Worm (Caenorhabditis elegans) whole organism, L1 larva: Measurements from ENCODE around the gene F36A4.2.

Experiments
- aly-2 ChIP-seq: fragments of 150-350 bp; optimal IDR thresholded peaks from 2 replicates; lab custom pipeline; 2014; ENCODE audit warnings: missing biosample characterization, missing genetic modification characterization
- ama-1 ChIP-seq: fragments of 150-350 bp; optimal IDR thresholded peaks from 2 replicates; lab custom pipeline; 2014
- blmp-1 ChIP-seq: fragments of 150-350 bp; optimal IDR thresholded peaks from 2 replicates; lab custom pipeline; 2014; ENCODE audit warnings: missing biosample characterization, missing genetic modification characterization
- ceh-63 ChIP-seq: fragments of 200-800 bp; sonication (Bioruptor generic); optimal IDR thresholded peaks from 2 replicates; lab custom pipeline; 2018; ENCODE audit warnings: mild to moderate bottlenecking, missing genetic modification characterization, missing compliant biosample characterization
- ceh-8 ChIP-seq: fragments of 200-800 bp; sonication (Bioruptor generic); optimal IDR thresholded peaks from 2 replicates; lab custom pipeline; 2018; ENCODE audit warnings: mild to moderate bottlenecking, missing genetic modification characterization, moderate library complexity, missing compliant biosample characterization
- ceh-88 ChIP-seq: fragments of 200-800 bp; sonication (Bioruptor generic); IDR thresholded peaks from 2 replicates; pipeline ENCODE4 v1.3.6; 2022; ENCODE audit warnings: missing genetic modification characterization, missing compliant biosample characterization
- dpl-1 ChIP-seq, 3 experiments: fragments of 150-350 bp in 2 of 3; sonication (generic microtip) in 1 of 3; optimal IDR thresholded peaks; 2 replicates each; lab custom pipeline; 2014 to 2017; ENCODE audit warnings: missing biosample characterization in 3 of 3, missing genetic modification characterization in 3 of 3, missing genetic modification reagents in 3 of 3
- dsc-1 ChIP-seq: sonication (generic microtip); optimal IDR thresholded peaks from 2 replicates; lab custom pipeline; 2016; ENCODE audit warnings: mild to moderate bottlenecking, missing genetic modification characterization, missing compliant biosample characterization
- efl-1 ChIP-seq, 4 experiments: fragments of 150-350 bp; optimal IDR thresholded peaks in 3 of 4; peaks in 1 of 4; 1 replicate in 1 of 4; 2 replicates in 3 of 4; lab custom pipeline; 2014; ENCODE audit warnings: missing biosample characterization in 2 of 4, missing genetic modification characterization in 2 of 4, missing genetic modification reagents in 2 of 4
- egl-13 ChIP-seq: sonication (generic microtip); optimal IDR thresholded peaks from 2 replicates; lab custom pipeline; 2016; ENCODE audit warnings: missing genotype, missing genetic modification reagents, missing genetic modification characterization, missing compliant biosample characterization
- elt-3 ChIP-seq, 6 experiments: fragments of 150-350 bp in 1 of 6; sonication (generic microtip); optimal IDR thresholded peaks; 2 replicates each; lab custom pipeline; 2017 to 2018; ENCODE audit warnings: missing biosample characterization in 6 of 6, missing genetic modification characterization in 6 of 6, inconsistent platforms in 1 of 6
- fkh-10 ChIP-seq: sonication (generic microtip); optimal IDR thresholded peaks from 2 replicates; lab custom pipeline; 2017; ENCODE audit warnings: missing biosample characterization, missing genetic modification reagents, missing genetic modification characterization
- fos-1 ChIP-seq: fragments of 150-350 bp; optimal IDR thresholded peaks from 2 replicates; lab custom pipeline; 2014; ENCODE audit warnings: missing biosample characterization, missing genetic modification characterization
- grh-1 ChIP-seq: fragments of 200-800 bp; sonication (Bioruptor generic); IDR thresholded peaks from 2 replicates; pipeline ENCODE4 v1.3.6; 2022; ENCODE audit warnings: missing genetic modification reagents, missing genetic modification characterization, missing compliant biosample characterization
- irx-1 ChIP-seq: sonication (generic microtip); optimal IDR thresholded peaks from 2 replicates; lab custom pipeline; 2016; ENCODE audit warnings: missing genetic modification characterization, missing compliant biosample characterization
- isw-1 ChIP-seq: fragments of 200-800 bp; sonication (Bioruptor generic); IDR thresholded peaks from 2 replicates; pipeline ENCODE4 v1.3.6; 2022; ENCODE audit warnings: missing genetic modification characterization, missing compliant biosample characterization
- jun-1 ChIP-seq: fragments of 150-350 bp; optimal IDR thresholded peaks from 2 replicates; lab custom pipeline; 2014; ENCODE audit warnings: missing biosample characterization, missing genetic modification reagents, missing genetic modification characterization
- lin-13 ChIP-seq: fragments of 150-350 bp; optimal IDR thresholded peaks from 2 replicates; lab custom pipeline; 2014; ENCODE audit warnings: missing biosample characterization, missing genetic modification reagents, missing genetic modification characterization
- lin-15B ChIP-seq: fragments of 150-350 bp; sonication (generic microtip); optimal IDR thresholded peaks from 3 replicates; lab custom pipeline; 2014; ENCODE audit warnings: missing biosample characterization, missing genetic modification characterization
- lin-39 ChIP-seq: fragments of 150-350 bp; optimal IDR thresholded peaks from 2 replicates; lab custom pipeline; 2014; ENCODE audit warnings: missing biosample characterization, missing genetic modification reagents, missing genetic modification characterization
- lir-3 ChIP-seq: sonication (generic microtip); optimal IDR thresholded peaks from 2 replicates; lab custom pipeline; 2016; ENCODE audit warnings: mild to moderate bottlenecking, missing genetic modification characterization, moderate library complexity, missing compliant biosample characterization; ENCODE audit not compliant: poor library complexity
- mef-2 ChIP-seq: fragments of 150-350 bp; optimal IDR thresholded peaks from 2 replicates; lab custom pipeline; 2014; ENCODE audit warnings: missing biosample characterization, missing genetic modification characterization
- nhr-19 ChIP-seq: fragments of 200-800 bp; sonication (Bioruptor generic); conservative IDR thresholded peaks from 2 replicates; pipeline ENCODE4 v1.3.6; 2022; ENCODE audit warnings: missing genetic modification characterization, missing compliant biosample characterization
- nhr-47 ChIP-seq: sonication (generic microtip); optimal IDR thresholded peaks from 2 replicates; lab custom pipeline; 2016; ENCODE audit warnings: mild to moderate bottlenecking, missing genetic modification characterization, moderate library complexity, missing compliant biosample characterization
- nhr-76 ChIP-seq: sonication (generic microtip); optimal IDR thresholded peaks from 2 replicates; lab custom pipeline; 2017; ENCODE audit warnings: missing biosample characterization, missing genetic modification characterization
- nhr-77 ChIP-seq: fragments of 150-350 bp; optimal IDR thresholded peaks from 2 replicates; lab custom pipeline; 2014; ENCODE audit warnings: missing biosample characterization, missing genetic modification characterization
- nhr-85 ChIP-seq: sonication (generic microtip); peaks from one replicate; lab custom pipeline; 2016; ENCODE audit warnings: missing genetic modification characterization, inconsistent platforms, missing compliant biosample characterization
- pax-3 ChIP-seq: fragments of 200-800 bp; sonication (Bioruptor generic); optimal IDR thresholded peaks from 2 replicates; lab custom pipeline; 2018; ENCODE audit warnings: mild to moderate bottlenecking, missing genetic modification characterization, moderate library complexity, missing compliant biosample characterization
- pqm-1 ChIP-seq: sonication (generic microtip); optimal IDR thresholded peaks from 3 replicates; lab custom pipeline; 2017; ENCODE audit warnings: missing biosample characterization, missing genetic modification characterization
- snpc-4 ChIP-seq: fragments of 150-350 bp; optimal IDR thresholded peaks from 2 replicates; lab custom pipeline; 2014; ENCODE audit warnings: missing biosample characterization, missing genetic modification characterization
- sox-4 ChIP-seq: sonication (generic microtip); optimal IDR thresholded peaks from 2 replicates; lab custom pipeline; 2016; ENCODE audit warnings: missing genetic modification characterization, missing compliant biosample characterization
- swsn-7 ChIP-seq: sonication (generic microtip); optimal IDR thresholded peaks from 2 replicates; lab custom pipeline; 2016; ENCODE audit warnings: missing genetic modification characterization, missing compliant biosample characterization
- tbx-2 ChIP-seq: sonication (generic microtip); optimal IDR thresholded peaks from 2 replicates; lab custom pipeline; 2016; ENCODE audit warnings: missing genetic modification characterization, missing compliant biosample characterization
- unc-130 ChIP-seq: fragments of 150-350 bp; optimal IDR thresholded peaks from 2 replicates; lab custom pipeline; 2017; ENCODE audit warnings: missing biosample characterization, missing genetic modification characterization, inconsistent platforms
- unc-30 ChIP-seq: sonication (generic microtip); optimal IDR thresholded peaks from 2 replicates; lab custom pipeline; 2017; ENCODE audit warnings: missing biosample characterization, missing genetic modification characterization
- unc-62 ChIP-seq: fragments of 150-350 bp; optimal IDR thresholded peaks from 2 replicates; lab custom pipeline; 2014; ENCODE audit warnings: missing biosample characterization, missing genetic modification reagents, missing genetic modification characterization
- unc-86 ChIP-seq: sonication (generic microtip); optimal IDR thresholded peaks from 2 replicates; lab custom pipeline; 2016; ENCODE audit warnings: missing genetic modification characterization, missing compliant biosample characterization
- vab-15 ChIP-seq: sonication (generic microtip); optimal IDR thresholded peaks from 2 replicates; lab custom pipeline; 2017; ENCODE audit warnings: missing genotype, mild to moderate bottlenecking, missing genetic modification characterization, missing compliant biosample characterization
- ztf-4 ChIP-seq: fragments of 150-350 bp; optimal IDR thresholded peaks from 2 replicates; lab custom pipeline; 2014; ENCODE audit warnings: missing biosample characterization, missing genetic modification characterization

F36A4.2 gene

DNA sequence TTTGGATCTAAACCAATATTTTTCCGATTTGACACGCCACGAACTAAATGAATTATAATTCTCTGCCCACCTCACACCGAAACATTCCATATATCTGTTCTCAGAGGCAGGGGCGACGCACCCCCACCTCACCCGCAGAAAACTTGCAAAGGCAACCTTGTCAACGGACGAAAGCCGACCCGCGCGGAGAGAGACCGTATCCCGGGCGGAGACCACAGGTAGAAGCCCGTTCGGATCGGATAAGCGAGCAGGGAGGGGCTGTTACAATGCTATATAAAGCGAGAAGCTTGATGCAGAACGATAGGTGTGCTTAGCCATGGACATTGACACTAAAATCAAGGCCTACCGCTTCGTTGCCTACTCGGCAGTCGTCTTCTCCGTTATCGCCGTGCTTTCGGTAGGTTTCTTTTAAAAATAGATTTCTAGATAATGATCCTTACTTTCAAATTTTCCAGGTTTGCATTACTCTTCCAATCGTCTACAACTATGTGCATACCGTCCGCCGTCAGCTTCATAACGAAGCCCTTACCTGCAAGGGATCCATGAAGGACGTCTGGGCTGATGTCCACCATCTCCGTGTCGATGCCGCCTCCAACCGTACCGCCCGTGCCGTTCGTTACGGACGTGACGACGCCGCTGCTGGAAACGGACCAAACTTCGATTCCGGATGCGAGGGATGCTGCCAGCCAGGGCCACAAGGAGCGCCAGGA, 35.6 kb upstream of the F36A4.2 start, which contains the start of the genes zipt-2.2 and dpy-13 (continued):
- no peak for TF ChIP-seq egl-13

DNA sequence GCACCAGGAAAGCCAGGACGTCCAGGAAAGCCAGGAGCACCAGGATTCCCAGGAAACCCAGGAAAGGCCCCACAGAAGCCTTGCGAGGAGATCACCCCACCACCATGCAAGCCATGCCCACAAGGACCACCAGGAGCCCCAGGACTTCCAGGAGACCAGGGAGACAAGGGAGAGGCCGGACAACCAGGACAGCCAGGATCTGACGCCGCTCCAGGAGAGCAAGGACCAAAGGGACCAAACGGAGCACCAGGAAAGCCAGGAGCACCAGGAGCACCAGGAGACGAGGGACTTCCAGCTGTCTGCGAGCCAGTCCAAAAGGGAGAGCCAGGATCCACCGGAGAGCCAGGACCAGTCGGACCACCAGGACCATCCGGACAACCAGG, 35.0 kb upstream of the F36A4.2 start:
- TF ChIP-seq grh-1 (GFP tag; lab: Robert Waterston, UW): no peak
- TF ChIP-seq lin-39 (tag; lab: Kevin White, UChicago): no peak
- TF ChIP-seq lin-15B (tag; lab: Kevin White, UChicago): no peak
- no peak for TF ChIP-seq lir-3 (tag; lab: Kevin White, UChicago)
- no peak for TF ChIP-seq tbx-2 (tag; lab: Kevin White, UChicago)
- no peak for TF ChIP-seq snpc-4 (tag; lab: Kevin White, UChicago)

DNA sequence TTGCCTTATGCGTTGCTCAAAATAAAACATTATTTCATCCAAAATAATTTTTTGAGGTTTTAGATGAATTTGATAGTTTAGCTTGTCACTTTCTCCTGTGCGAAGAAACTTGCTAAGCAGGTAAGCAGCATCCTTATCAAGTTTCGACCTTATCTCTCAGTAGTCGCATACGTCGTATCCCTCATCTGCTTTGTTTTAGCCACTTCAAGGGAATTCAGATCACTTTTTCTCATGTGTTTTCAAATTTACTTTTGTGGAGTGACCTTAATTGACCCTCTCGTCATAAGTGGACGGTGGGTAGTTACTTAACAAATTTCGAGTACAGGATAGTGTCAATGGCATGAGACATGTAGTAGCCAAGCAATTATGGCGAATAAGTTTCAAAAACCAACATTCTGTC, 34.4 kb upstream of the F36A4.2 start:
- peak; percentile 59 for TF ChIP-seq ztf-4
- TF ChIP-seq fos-1 (tag; lab: Kevin White, UChicago): no peak
- no peak for TF ChIP-seq elt-3 (tag; optimal IDR thresholded peaks at IDR 0.05; lab: Kevin White, UChicago)
- no peak for TF ChIP-seq ceh-88 (GFP tag; lab: Robert Waterston, UW)
- TF ChIP-seq vab-15: no peak
- peak; percentile 79 for TF ChIP-seq blmp-1 (tag; lab: Kevin White, UChicago)
- TF ChIP-seq jun-1 (tag; lab: Kevin White, UChicago): no peak
- no peak for TF ChIP-seq unc-62 (GFP tag; lab: Kevin White, UChicago)
- no peak for TF ChIP-seq aly-2 (tag; lab: Kevin White, UChicago)
- TF ChIP-seq lin-13: no peak
- no peak for TF ChIP-seq irx-1

DNA sequence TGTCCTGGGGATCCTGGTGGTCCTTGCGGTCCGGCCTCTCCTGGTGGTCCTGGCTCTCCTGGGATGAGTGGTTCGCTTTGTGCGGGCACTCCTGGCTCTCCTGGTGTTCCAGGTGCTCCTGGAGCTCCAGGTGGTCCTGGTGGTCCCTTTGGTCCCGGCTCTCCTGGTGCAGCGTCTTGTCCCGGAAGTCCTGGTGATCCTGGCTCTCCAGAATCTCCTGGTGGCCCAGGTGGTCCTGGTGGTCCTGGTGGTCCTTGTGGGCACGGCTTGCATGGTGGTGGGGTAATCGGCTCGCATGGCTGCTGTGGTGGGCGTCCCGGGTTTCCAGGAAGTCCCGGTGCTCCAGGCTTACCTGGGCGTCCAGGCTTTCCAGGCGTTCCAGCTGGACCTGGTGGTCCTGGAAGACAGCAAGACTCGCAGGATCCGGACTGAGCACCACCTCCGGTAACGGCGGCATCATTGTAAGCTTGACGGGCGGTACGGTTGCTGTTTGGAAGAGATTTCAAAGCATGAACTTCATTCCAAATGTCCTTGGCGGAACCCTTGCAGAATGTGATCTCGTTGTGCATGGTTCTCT, 27.1 kb upstream of the F36A4.2 start:
- TF ChIP-seq efl-1 (optimal IDR thresholded peaks at IDR 0.05; lab: Kevin White, UChicago) (no peak), efl-1 (GFP tag; optimal IDR thresholded peaks at IDR 0.05 in 1 of 2; lab: Kevin White, UChicago) (peak in 1 of 2 experiments; percentile 78), ceh-8 (GFP tag; lab: Kevin White, UChicago) (peak; percentile 70), nhr-19 (GFP tag; lab: Robert Waterston, UW) (no peak), unc-130 (tag; lab: Kevin White, UChicago) (no peak)

DNA sequence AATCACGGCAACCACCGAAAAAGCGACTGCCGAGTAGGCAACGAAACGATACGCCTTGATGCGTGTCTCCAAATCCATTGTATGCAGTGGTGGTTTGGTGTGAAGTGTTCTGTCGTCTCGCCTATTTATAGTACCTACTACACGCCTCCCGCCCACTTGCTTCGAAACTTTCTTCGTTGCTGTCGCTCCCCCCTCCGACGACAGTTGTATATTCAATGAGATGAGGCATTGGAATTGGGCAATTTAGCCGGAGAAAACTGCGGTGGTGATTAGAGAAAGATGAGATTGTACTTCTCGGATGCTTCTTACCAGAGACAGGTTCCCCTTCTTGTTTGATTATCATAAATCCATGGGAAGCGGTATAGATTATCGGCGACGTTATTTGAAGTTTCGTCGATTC, 26.5 kb upstream of the F36A4.2 start, which contains the start of gene col-34:
Gene col-34 (minus strand): TSS at position 101 of the 400 bp plus-strand sequence.
- TF ChIP-seq isw-1 (GFP tag; lab: Robert Waterston, UW) (no peak), blmp-1 (tag; lab: Kevin White, UChicago) (peak; percentile 15)
- TF ChIP-seq, all 84 proteins: peak for 1

DNA sequence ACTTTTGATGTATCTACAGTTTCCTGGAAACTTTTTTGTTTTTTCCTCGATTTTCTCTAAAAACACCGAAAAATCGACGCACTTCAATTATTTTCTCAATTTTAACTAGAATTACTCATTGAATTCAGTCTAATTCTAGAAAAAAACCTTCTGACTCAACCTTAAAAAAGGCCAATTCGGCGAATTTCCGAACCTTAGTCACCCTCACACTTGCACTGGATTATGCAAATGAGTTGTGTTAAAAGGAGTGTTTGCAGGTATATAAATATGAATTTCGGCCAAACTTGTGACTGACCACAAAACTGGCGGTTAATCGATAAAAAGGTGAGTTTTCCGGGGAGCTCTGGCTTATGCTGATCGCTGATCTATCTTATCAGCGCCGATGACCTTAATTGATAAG, 24.5 kb upstream of the F36A4.2 start, which contains the start of gene ttr-20:
Gene ttr-20 (plus strand): TSS at position 301 of the 400 bp plus-strand sequence.
- TF ChIP-seq nhr-85 (tag; lab: Kevin White, UChicago): peak; percentile 7
- TF ChIP-seq ceh-88 (GFP tag; lab: Robert Waterston, UW): no peak

DNA sequence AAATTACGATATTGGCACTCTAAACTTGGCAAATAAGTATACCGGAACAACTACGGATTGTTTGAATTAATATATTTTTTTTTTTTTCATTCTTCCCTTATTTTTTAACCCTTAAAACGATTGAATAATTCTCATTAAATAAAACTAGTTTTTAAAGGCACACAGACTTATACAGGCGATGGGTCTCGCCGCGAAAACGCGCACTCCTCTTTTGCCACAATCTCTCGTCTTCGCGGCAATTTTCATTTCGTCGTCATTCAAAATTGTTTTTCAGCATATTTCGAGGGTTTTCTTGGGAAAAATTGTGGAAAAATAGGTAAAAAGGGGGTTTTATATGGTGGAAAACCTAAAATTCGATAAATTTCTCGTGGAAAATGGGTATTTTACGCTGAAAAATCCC, 23.7 kb upstream of the F36A4.2 start:
- TF ChIP-seq egl-13 (no peak), lin-39 (tag; lab: Kevin White, UChicago) (peak; percentile 2), sox-4 (tag; lab: Kevin White, UChicago) (no peak), pax-3 (no peak), unc-30 (tag; lab: Kevin White, UChicago) (no peak), fkh-10 (no peak), nhr-47 (tag; lab: Kevin White, UChicago) (peak; percentile 70), ama-1 (lab: Kevin White, UChicago) (no peak), fos-1 (tag; lab: Kevin White, UChicago) (no peak), ceh-63 (GFP tag; lab: Kevin White, UChicago) (no peak), unc-86 (tag; lab: Kevin White, UChicago) (peak; percentile 39), dpl-1 (GFP tag; optimal IDR thresholded peaks at IDR 0.05; lab: Kevin White, UChicago) (peak; percentile 60 to 82 (median 80)), nhr-76 (tag; lab: Kevin White, UChicago) (no peak), aly-2 (tag; lab: Kevin White, UChicago) (no peak), mef-2 (tag; lab: Kevin White, UChicago) (no peak), swsn-7 (tag; lab: Kevin White, UChicago) (peak; percentile 67), pqm-1 (tag; lab: Kevin White, UChicago) (no peak), nhr-77 (tag; lab: Kevin White, UChicago) (no peak), irx-1 (peak; percentile 36), dsc-1 (peak; percentile 66)
